Worm (Caenorhabditis elegans) whole organism, L2 larva: ENCODE measurements around the gene ula-1.

ENCODE experiments used
- ceh-82 ChIP-seq: fragments of 150-350 bp; optimal IDR thresholded peaks from 2 replicates; lab custom pipeline; 2014; ENCODE audit warnings: missing biosample characterization, missing genetic modification characterization
- lin-13 ChIP-seq: fragments of 150-350 bp; optimal IDR thresholded peaks from 2 replicates; lab custom pipeline; 2014; ENCODE audit warnings: missing biosample characterization, missing genetic modification reagents, missing genetic modification characterization
- nhr-11 ChIP-seq: fragments of 150-350 bp; optimal IDR thresholded peaks from 2 replicates; lab custom pipeline; 2014; ENCODE audit warnings: missing biosample characterization, missing genetic modification characterization
- nhr-12 ChIP-seq: fragments of 150-350 bp; optimal IDR thresholded peaks from 2 replicates; lab custom pipeline; 2014; ENCODE audit warnings: missing biosample characterization, missing genetic modification characterization
- nhr-23 ChIP-seq: fragments of 150-350 bp; optimal IDR thresholded peaks from 2 replicates; lab custom pipeline; 2014; ENCODE audit warnings: missing biosample characterization, missing genetic modification reagents, missing genetic modification characterization

ce11 chrIII:4917077-4917476 is 3.0 kb downstream of the ula-1 start, which contains the start of gene rars-1:
- TF ChIP-seq nhr-23 (tag; lab: Kevin White, UChicago) (no peak), nhr-12 (tag; lab: Kevin White, UChicago) (no peak), lin-13 (GFP tag; lab: Kevin White, UChicago) (no peak), nhr-11 (tag; lab: Kevin White, UChicago) (no peak), ceh-82 (tag; lab: Kevin White, UChicago) (no peak)
